Fruit fly (Drosophila melanogaster): ENCODE data around the gene CG42613.

CG42613 gene

dm6 chr3R:18993159-18993558, 64.2 kb downstream of the CG42613 start:
- TF ChIP-seq CG33213 (GFP tag; optimal IDR thresholded peaks at IDR 0.05) = no peak
- TF ChIP-seq Opbp (GFP tag; IDR thresholded peaks at IDR 0.05; ENCODE audit: partially characterized antibody) = 0 out of 3 replicates have a peak, but pooled peaks have one; percentile 14
- no peak for TF ChIP-seq eyg (GFP tag; optimal IDR thresholded peaks at IDR 0.05)
- TF ChIP-seq Blimp-1 (GFP tag; optimal IDR thresholded peaks at IDR 0.05) = peak; percentile 53
- TF ChIP-seq Sin3A (optimal IDR thresholded peaks at IDR 0.05) = no peak
- no peak for TF ChIP-seq Sox102F (GFP tag; optimal IDR thresholded peaks at IDR 0.05)
- TF ChIP-seq maf-S (GFP tag; optimal IDR thresholded peaks at IDR 0.05) = no peak
- peak; percentile 43 for TF ChIP-seq abd-A (tag; optimal IDR thresholded peaks at IDR 0.05)
- no peak for TF ChIP-seq CG6813 (GFP tag; optimal IDR thresholded peaks at IDR 0.05)
- TF ChIP-seq kni (GFP tag; optimal IDR thresholded peaks at IDR 0.05) = peak; percentile 59
- TF ChIP-seq bab2 (GFP tag; optimal IDR thresholded peaks at IDR 0.05) = no peak
- no peak for TF ChIP-seq dmrt11E (tag; optimal IDR thresholded peaks at IDR 0.05)
- no peak for TF ChIP-seq CG7745 (tag; optimal IDR thresholded peaks at IDR 0.05)
- TF ChIP-seq CG3847 (GFP tag; IDR thresholded peaks at IDR 0.05) = no peak
- TF ChIP-seq exex (tag; optimal IDR thresholded peaks at IDR 0.05) = no peak
- TF ChIP-seq gsb (GFP tag; IDR thresholded peaks at IDR 0.05) = no peak
- no peak for TF ChIP-seq h (optimal IDR thresholded peaks at IDR 0.05)
- no peak for TF ChIP-seq CG4424 (GFP tag; optimal IDR thresholded peaks at IDR 0.05)
- no peak for TF ChIP-seq CG4820 (GFP tag; optimal IDR thresholded peaks at IDR 0.05)
- TF ChIP-seq CrebB (tag; optimal IDR thresholded peaks at IDR 0.05) = no peak
- no peak for TF ChIP-seq trem (tag; optimal IDR thresholded peaks at IDR 0.05)
- no peak for TF ChIP-seq CG7786 (GFP tag; optimal IDR thresholded peaks at IDR 0.05)
- TF ChIP-seq Trl (optimal IDR thresholded peaks at IDR 0.05) = no peak
- no peak for TF ChIP-seq Trl (GFP tag; optimal IDR thresholded peaks at IDR 0.05)
- no peak for TF ChIP-seq CG13894 (tag; optimal IDR thresholded peaks at IDR 0.05)
- TF ChIP-seq repo (GFP tag; optimal IDR thresholded peaks at IDR 0.05) = no peak
- TF ChIP-seq CTCF (GFP tag; optimal IDR thresholded peaks at IDR 0.05) = no peak
- TF ChIP-seq Asciz (GFP tag; optimal IDR thresholded peaks at IDR 0.05) = no peak
- no peak for TF ChIP-seq sim (GFP tag; IDR thresholded peaks at IDR 0.05)
- no peak for TF ChIP-seq CoRest (tag; optimal IDR thresholded peaks at IDR 0.05)
- no peak for TF ChIP-seq CG6791 (GFP tag; IDR thresholded peaks at IDR 0.05; ENCODE audit: partially characterized antibody)
- no peak for TF ChIP-seq dpn (GFP tag; optimal IDR thresholded peaks at IDR 0.05)
- no peak for TF ChIP-seq CG4282 (GFP tag; optimal IDR thresholded peaks at IDR 0.05)
- TF ChIP-seq Awh (GFP tag; IDR thresholded peaks at IDR 0.05) = no peak; the same call in 1 of the 2 replicates
- no peak for TF ChIP-seq pnt (GFP tag; optimal IDR thresholded peaks at IDR 0.05)
- no peak for TF ChIP-seq HmgD (GFP tag; optimal IDR thresholded peaks at IDR 0.05)
- no peak for TF ChIP-seq chif (GFP tag; optimal IDR thresholded peaks at IDR 0.05)
- TF ChIP-seq CG12391 (tag; optimal IDR thresholded peaks at IDR 0.05) = no peak
- peak; percentile 65; the same call in 2 of the 3 replicates for TF ChIP-seq sr (GFP tag; IDR thresholded peaks at IDR 0.05)
- no peak for TF ChIP-seq Bgb (GFP tag; IDR thresholded peaks at IDR 0.05; ENCODE audit: partially characterized antibody)
- TF ChIP-seq oc (tag; optimal IDR thresholded peaks at IDR 0.05) = peak; percentile 8
- no peak for TF ChIP-seq CG15479 (GFP tag; optimal IDR thresholded peaks at IDR 0.05)
- TF ChIP-seq CG14441 (GFP tag; IDR thresholded peaks at IDR 0.05) = no peak
- TF ChIP-seq CG10543 (GFP tag; optimal IDR thresholded peaks at IDR 0.05) = no peak
- no peak for TF ChIP-seq Spps (tag; optimal IDR thresholded peaks at IDR 0.05)
- no peak for TF ChIP-seq CG14050 (GFP tag; IDR thresholded peaks at IDR 0.05)
- peak; percentile 81 for TF ChIP-seq CG8281 (tag; optimal IDR thresholded peaks at IDR 0.05)
- TF ChIP-seq tgo (GFP tag; IDR thresholded peaks at IDR 0.05) = no peak
- no peak for TF ChIP-seq disco-r (GFP tag; optimal IDR thresholded peaks at IDR 0.05)
- no peak for TF ChIP-seq esg (GFP tag; conservative IDR thresholded peaks at IDR 0.05)
- TF ChIP-seq slou (GFP tag; optimal IDR thresholded peaks at IDR 0.05) = no peak
- no peak for TF ChIP-seq her (GFP tag; optimal IDR thresholded peaks at IDR 0.05)
- TF ChIP-seq fu2 (GFP tag; optimal IDR thresholded peaks at IDR 0.05) = no peak
